Worm (Caenorhabditis elegans) whole organism, L3 larva: ENCODE results near the gene cal-3.

Source experiments
- ZK546.5 ChIP-seq: sonication (generic microtip); optimal IDR thresholded peaks from 2 replicates; lab custom pipeline; 2017; ENCODE audit warnings: missing biosample characterization, missing genetic modification characterization
- ceh-28 ChIP-seq: fragments of 150-350 bp; optimal IDR thresholded peaks from 2 replicates; lab custom pipeline; 2014; ENCODE audit warnings: missing biosample characterization, missing genetic modification reagents, missing genetic modification characterization
- ceh-82 ChIP-seq: fragments of 150-350 bp; optimal IDR thresholded peaks from 2 replicates; lab custom pipeline; 2014; ENCODE audit warnings: missing biosample characterization, missing genetic modification characterization
- ceh-9 ChIP-seq: sonication (generic microtip); optimal IDR thresholded peaks from 2 replicates; lab custom pipeline; 2018; ENCODE audit warnings: missing biosample characterization, missing genetic modification characterization
- egl-27 ChIP-seq: sonication (generic microtip); optimal IDR thresholded peaks from 4 replicates; lab custom pipeline; 2017; ENCODE audit warnings: missing biosample characterization, missing genetic modification reagents, missing genetic modification characterization
- eor-1 ChIP-seq, 2 experiments: fragments of 150-350 bp; optimal IDR thresholded peaks; 2 replicates each; lab custom pipeline; 2014 to 2018; ENCODE audit warnings: missing biosample characterization in 2 of 2, missing genetic modification characterization in 2 of 2
- fkh-2 ChIP-seq: fragments of 150-350 bp; optimal IDR thresholded peaks from 2 replicates; lab custom pipeline; 2014; ENCODE audit warnings: missing biosample characterization, missing genetic modification reagents, missing genetic modification characterization
- hmg-11 ChIP-seq: sonication (generic microtip); optimal IDR thresholded peaks from 2 replicates; lab custom pipeline; 2016; ENCODE audit warnings: missing genetic modification characterization, missing compliant biosample characterization
- jun-1 ChIP-seq: fragments of 150-350 bp; optimal IDR thresholded peaks from 2 replicates; lab custom pipeline; 2014; ENCODE audit warnings: missing biosample characterization, missing genetic modification reagents, missing genetic modification characterization
- mml-1 ChIP-seq: fragments of 150-350 bp; sonication (generic microtip); optimal IDR thresholded peaks from 3 replicates; lab custom pipeline; 2014; ENCODE audit warnings: missing biosample characterization, missing genetic modification characterization
- nfya-1 ChIP-seq: sonication (generic microtip); optimal IDR thresholded peaks from 2 replicates; lab custom pipeline; 2017; ENCODE audit warnings: missing genetic modification characterization, mild to moderate bottlenecking, missing compliant biosample characterization, antibody characterized with exemption, moderate library complexity; ENCODE audit not compliant: insufficient read depth
- nhr-12 ChIP-seq: fragments of 150-350 bp; optimal IDR thresholded peaks from 2 replicates; lab custom pipeline; 2014; ENCODE audit warnings: missing biosample characterization, missing genetic modification characterization
- nhr-23 ChIP-seq: fragments of 150-350 bp; optimal IDR thresholded peaks from 2 replicates; lab custom pipeline; 2014; ENCODE audit warnings: missing biosample characterization, missing genetic modification reagents, missing genetic modification characterization
- nhr-237 ChIP-seq: fragments of 150-350 bp; optimal IDR thresholded peaks from 2 replicates; lab custom pipeline; 2014; ENCODE audit warnings: missing biosample characterization, missing genetic modification characterization
- nhr-25 ChIP-seq: sonication (generic microtip); optimal IDR thresholded peaks from 2 replicates; lab custom pipeline; 2017; ENCODE audit warnings: missing biosample characterization, missing genetic modification characterization
- nhr-28 ChIP-seq: fragments of 150-350 bp; optimal IDR thresholded peaks from 2 replicates; lab custom pipeline; 2014; ENCODE audit warnings: missing biosample characterization, missing genetic modification characterization
- nhr-43 ChIP-seq: sonication (generic microtip); optimal IDR thresholded peaks from 2 replicates; lab custom pipeline; 2016; ENCODE audit warnings: mild to moderate bottlenecking, missing genetic modification characterization, missing compliant biosample characterization; ENCODE audit not compliant: poor library complexity, severe bottlenecking
- nhr-67 ChIP-seq: fragments of 150-350 bp; optimal IDR thresholded peaks from 2 replicates; lab custom pipeline; 2014; ENCODE audit warnings: missing biosample characterization, missing genetic modification characterization
- skn-1 ChIP-seq: fragments of 150-350 bp; optimal IDR thresholded peaks from 2 replicates; lab custom pipeline; 2014; ENCODE audit warnings: missing biosample characterization, missing genetic modification characterization
- unc-39 ChIP-seq: sonication (generic microtip); optimal IDR thresholded peaks from 4 replicates; lab custom pipeline; 2017; ENCODE audit warnings: missing biosample characterization, missing genetic modification characterization
- unc-62 ChIP-seq: fragments of 150-350 bp; sonication (generic microtip); optimal IDR thresholded peaks from 4 replicates; lab custom pipeline; 2014; ENCODE audit warnings: missing biosample characterization, missing genetic modification reagents, missing genetic modification characterization
- zag-1 ChIP-seq: fragments of 150-350 bp; optimal IDR thresholded peaks from 2 replicates; lab custom pipeline; 2014; ENCODE audit warnings: missing biosample characterization, missing genetic modification characterization
- ztf-11 ChIP-seq: fragments of 150-350 bp; optimal IDR thresholded peaks from 2 replicates; lab custom pipeline; 2014; ENCODE audit warnings: missing biosample characterization, missing genetic modification characterization

The cal-3 gene

ce11 chrIV:3794437-3794836 lies 40.5 kb downstream of the cal-3 start, which contains the start of gene K09B3.1:
TSS of gene K09B3.1 (plus strand) at chrIV:3794737.
- no peak for TF ChIP-seq ceh-9 (tag; lab: Kevin White, UChicago)
- TF ChIP-seq ZK546.5 = no peak
- no peak for TF ChIP-seq ceh-82 (tag; lab: Kevin White, UChicago)
- no peak for TF ChIP-seq jun-1 (tag; lab: Kevin White, UChicago)
- no peak for TF ChIP-seq nhr-23
- no peak for TF ChIP-seq unc-62 (GFP tag; lab: Kevin White, UChicago)
- no peak for TF ChIP-seq eor-1 (tag; optimal IDR thresholded peaks at IDR 0.05; lab: Kevin White, UChicago)

- TF ChIP-seq eor-1 (tag; optimal IDR thresholded peaks at IDR 0.05; lab: Kevin White, UChicago) (no peak), nfya-1 (no peak), nhr-28 (tag; lab: Kevin White, UChicago) (no peak), skn-1 (tag; lab: Kevin White, UChicago) (no peak), ztf-11 (tag; lab: Kevin White, UChicago) (no peak), nhr-237 (tag; lab: Kevin White, UChicago) (no peak), ceh-9 (tag; lab: Kevin White, UChicago) (no peak), nhr-25 (tag; lab: Kevin White, UChicago) (no peak)
Observed at ce11 chrIV:3783910-3784309, 51.1 kb downstream of the cal-3 start, which contains the start of gene glct-6. TSS of gene glct-6 (plus strand) at chrIV:3784210.

DNA sequence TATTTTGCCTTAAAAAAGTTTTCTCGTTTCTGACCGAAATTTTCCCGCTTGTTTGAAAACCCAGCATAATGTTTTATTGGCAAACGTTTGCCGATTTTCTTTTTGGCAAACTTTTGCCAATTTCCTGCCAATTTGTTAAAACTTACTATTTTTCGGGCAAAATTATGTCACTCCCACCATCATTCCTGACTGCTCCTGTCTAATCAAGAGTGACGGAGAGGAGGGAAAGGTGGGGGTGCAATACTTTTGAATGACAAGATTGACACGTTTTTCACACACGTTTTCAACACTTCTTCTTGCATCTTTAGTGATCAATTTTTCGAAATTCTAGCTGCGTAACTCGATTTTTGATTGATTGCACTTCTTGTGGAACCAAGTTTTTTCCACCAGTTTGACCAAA lies 53.4 kb downstream of the cal-3 start:
- no peak for TF ChIP-seq nhr-28 (tag; lab: Kevin White, UChicago)
- TF ChIP-seq egl-27 (tag; lab: Kevin White, UChicago) = no peak
- no peak for TF ChIP-seq unc-62 (GFP tag; lab: Kevin White, UChicago)
- no peak for TF ChIP-seq nhr-67 (tag; lab: Kevin White, UChicago)
- no peak for TF ChIP-seq fkh-2 (tag; lab: Kevin White, UChicago)
- no peak for TF ChIP-seq ceh-28 (tag; lab: Kevin White, UChicago)
- TF ChIP-seq nhr-12 (tag; lab: Kevin White, UChicago) = no peak
- TF ChIP-seq mml-1 = no peak
- no peak for TF ChIP-seq ceh-9 (tag; lab: Kevin White, UChicago)
- TF ChIP-seq nhr-43 (tag; lab: Kevin White, UChicago) = no peak
- no peak for TF ChIP-seq nhr-25 (tag; lab: Kevin White, UChicago)
- TF ChIP-seq jun-1 (tag; lab: Kevin White, UChicago) = no peak
- TF ChIP-seq ceh-82 (tag; lab: Kevin White, UChicago) = no peak
- no peak for TF ChIP-seq hmg-11
- TF ChIP-seq zag-1 (tag; lab: Kevin White, UChicago) = no peak
- TF ChIP-seq unc-39 (tag; lab: Kevin White, UChicago) = no peak
